Fruit fly (Drosophila melanogaster) whole organism, embryonic: Measurements from ENCODE around the gene CG43294.

Experiments
- CG10321 ChIP-seq: fragments of 200-800 bp; sonication (Bioruptor generic); IDR thresholded peaks from 2 replicates; pipeline ENCODE4 v1.3.6; 2022; ENCODE audit warnings: missing biosample characterization, missing genetic modification characterization
- CG10565 ChIP-seq: fragments of 200-800 bp; sonication (Bioruptor generic); optimal IDR thresholded peaks from 3 replicates; lab custom pipeline; 2016; ENCODE audit warnings: missing biosample characterization, mild to moderate bottlenecking, missing genetic modification characterization
- CG11695 ChIP-seq: fragments of 200-800 bp; sonication (Bioruptor generic); IDR thresholded peaks from 3 replicates; pipeline ENCODE4 v1.3.6; 2022; ENCODE audit warnings: missing biosample characterization, missing genetic modification characterization
- CG11723 ChIP-seq: fragments of 200-800 bp; sonication (Bioruptor generic); optimal IDR thresholded peaks from 2 replicates; lab custom pipeline; 2017; ENCODE audit warnings: missing biosample characterization, mild to moderate bottlenecking, missing genetic modification characterization
- CG12299 ChIP-seq: fragments of 200-800 bp; sonication (Bioruptor generic); optimal IDR thresholded peaks from 2 replicates; lab custom pipeline; 2018; ENCODE audit warnings: missing biosample characterization, mild to moderate bottlenecking, missing genetic modification characterization
- CG12744 ChIP-seq: fragments of 200-800 bp; sonication (Bioruptor generic); optimal IDR thresholded peaks from 2 replicates; lab custom pipeline; 2016; ENCODE audit warnings: missing biosample characterization, missing genetic modification characterization
- CG13123 ChIP-seq: fragments of 200-800 bp; sonication (Bioruptor generic); optimal IDR thresholded peaks from 2 replicates; lab custom pipeline; 2016; ENCODE audit warnings: missing biosample characterization, missing genetic modification characterization
- CG13296 ChIP-seq: fragments of 200-800 bp; sonication (Bioruptor generic); optimal IDR thresholded peaks from 3 replicates; lab custom pipeline; 2018; ENCODE audit warnings: missing biosample characterization, mild to moderate bottlenecking, missing genetic modification characterization
- CG14667 ChIP-seq: fragments of 200-800 bp; sonication (Bioruptor generic); IDR thresholded peaks from 2 replicates; pipeline ENCODE4 v1.3.6; 2022; ENCODE audit warnings: missing biosample characterization, missing genetic modification characterization
- CG15073 ChIP-seq: fragments of 200-800 bp; sonication (Bioruptor generic); optimal IDR thresholded peaks from 2 replicates; lab custom pipeline; 2016; ENCODE audit warnings: missing biosample characterization, missing genetic modification characterization
- CG17186 ChIP-seq: fragments of 200-800 bp; sonication (Bioruptor generic); optimal IDR thresholded peaks from 3 replicates; lab custom pipeline; 2017; ENCODE audit warnings: missing biosample characterization, missing genetic modification reagents, missing genetic modification characterization
- CG17359 ChIP-seq: fragments of 200-800 bp; sonication (Bioruptor generic); optimal IDR thresholded peaks from 3 replicates; lab custom pipeline; 2018; ENCODE audit warnings: missing biosample characterization, mild to moderate bottlenecking, missing genetic modification characterization, moderate library complexity
- CG17568 ChIP-seq: fragments of 200-800 bp; sonication (Bioruptor generic); optimal IDR thresholded peaks from 2 replicates; lab custom pipeline; 2018; ENCODE audit warnings: missing biosample characterization, mild to moderate bottlenecking, missing genetic modification characterization, moderate library complexity
- CG17829 ChIP-seq: fragments of 200-800 bp; optimal IDR thresholded peaks from 2 replicates; lab custom pipeline; 2019; ENCODE audit warnings: missing biosample characterization, mild to moderate bottlenecking, missing genetic modification characterization, moderate library complexity
- CG2129 ChIP-seq: fragments of 200-800 bp; sonication (Bioruptor generic); IDR thresholded peaks from 2 replicates; pipeline ENCODE4 v1.3.6; 2022; ENCODE audit warnings: missing biosample characterization, missing genetic modification characterization; ENCODE audit not compliant: partially characterized antibody
- CG2678 ChIP-seq: fragments of 200-800 bp; sonication (Bioruptor generic); optimal IDR thresholded peaks from 3 replicates; lab custom pipeline; 2019; ENCODE audit warnings: missing biosample characterization, mild to moderate bottlenecking, missing genetic modification characterization, moderate library complexity
- CG31388 ChIP-seq: fragments of 200-800 bp; sonication (Bioruptor generic); optimal IDR thresholded peaks from 2 replicates; lab custom pipeline; 2016; ENCODE audit warnings: missing biosample characterization, missing genetic modification characterization
- CG3163 ChIP-seq: fragments of 200-800 bp; sonication (Bioruptor generic); optimal IDR thresholded peaks from 3 replicates; lab custom pipeline; 2016; ENCODE audit warnings: missing biosample characterization, missing genetic modification characterization
- CG6272 ChIP-seq: fragments of 200-800 bp; sonication (Bioruptor generic); IDR thresholded peaks from 2 replicates; pipeline ENCODE4 v1.3.6; 2022; ENCODE audit warnings: missing biosample characterization, missing genetic modification characterization
- CG9437 ChIP-seq: fragments of 200-800 bp; sonication (Bioruptor generic); optimal IDR thresholded peaks from 2 replicates; lab custom pipeline; 2018; ENCODE audit warnings: missing biosample characterization, mild to moderate bottlenecking, missing genetic modification characterization
- CTCF ChIP-seq: fragments of 200-800 bp; sonication (Bioruptor generic); optimal IDR thresholded peaks from 2 replicates; lab custom pipeline; 2017; ENCODE audit warnings: missing biosample characterization, mild to moderate bottlenecking, missing genetic modification characterization, moderate library complexity
- D ChIP-seq, 2 experiments: fragments of 200-800 bp in 1 of 2; fragments of >200 bp in 1 of 2; sonication (Bioruptor generic) in 1 of 2; optimal IDR thresholded peaks; 2 replicates in 1 of 2; 3 replicates in 1 of 2; lab custom pipeline; 2017; ENCODE audit warnings: mild to moderate bottlenecking in 1 of 2, missing biosample characterization in 1 of 2, missing genetic modification characterization in 1 of 2, missing genetic modification reagents in 1 of 2
- D19B ChIP-seq: fragments of 200-800 bp; sonication (Bioruptor generic); optimal IDR thresholded peaks from 2 replicates; lab custom pipeline; 2017; ENCODE audit warnings: missing biosample characterization, mild to moderate bottlenecking, missing genetic modification characterization
- Dip3 ChIP-seq: fragments of 200-800 bp; sonication (Bioruptor generic); optimal IDR thresholded peaks from 3 replicates; lab custom pipeline; 2016; ENCODE audit warnings: missing biosample characterization, missing genetic modification characterization
- Dll ChIP-seq: fragments of 200-800 bp; sonication (Bioruptor generic); IDR thresholded peaks from 4 replicates; pipeline ENCODE4 v1.3.6; 2022; ENCODE audit warnings: missing biosample characterization, missing genetic modification characterization; ENCODE audit not compliant: partially characterized antibody
- Dref ChIP-seq: fragments of 200-800 bp; sonication (Bioruptor generic); IDR thresholded peaks from 2 replicates; pipeline ENCODE4 v1.3.6; 2022; ENCODE audit warnings: missing biosample characterization, missing genetic modification characterization
- E2f2 ChIP-seq: fragments of 200-800 bp; sonication (Bioruptor generic); IDR thresholded peaks from 2 replicates; pipeline ENCODE4 v1.3.6; 2022; ENCODE audit warnings: missing biosample characterization, missing genetic modification characterization
- GATAe ChIP-seq: fragments of 200-800 bp; sonication (Bioruptor generic); conservative IDR thresholded peaks from 2 replicates; pipeline ENCODE4 v1.3.6; 2022; ENCODE audit warnings: missing biosample characterization, missing genetic modification characterization
- HHEX ChIP-seq: fragments of 200-800 bp; sonication (Bioruptor generic); optimal IDR thresholded peaks from 3 replicates; lab custom pipeline; 2017; ENCODE audit warnings: missing biosample characterization, mild to moderate bottlenecking, missing genetic modification characterization, missing genetic modification reagents
- Kr ChIP-seq: fragments of 200-800 bp; sonication (Bioruptor generic); optimal IDR thresholded peaks from 2 replicates; lab custom pipeline; 2017; ENCODE audit warnings: missing biosample characterization, mild to moderate bottlenecking, missing genetic modification characterization
- Mes4 ChIP-seq: fragments of 200-800 bp; sonication (Bioruptor generic); optimal IDR thresholded peaks from 2 replicates; lab custom pipeline; 2016; ENCODE audit warnings: missing biosample characterization, missing genetic modification characterization
- NFAT ChIP-seq: fragments of 200-800 bp; sonication (Bioruptor generic); IDR thresholded peaks from 2 replicates; pipeline ENCODE4 v1.3.6; 2022; ENCODE audit warnings: missing biosample characterization, missing genetic modification characterization
- Oaz ChIP-seq: fragments of 200-800 bp; sonication (Bioruptor generic); IDR thresholded peaks from 2 replicates; pipeline ENCODE4 v1.3.6; 2022; ENCODE audit warnings: missing biosample characterization, missing genetic modification characterization
- Rfx ChIP-seq: fragments of 200-800 bp; sonication (Bioruptor generic); IDR thresholded peaks from 2 replicates; pipeline ENCODE4 v1.3.6; 2022; ENCODE audit warnings: missing biosample characterization, missing genetic modification characterization
- Scr ChIP-seq: fragments of 200-800 bp; sonication (Bioruptor generic); IDR thresholded peaks from 2 replicates; pipeline ENCODE4 v1.3.6; 2022; ENCODE audit warnings: missing biosample characterization, missing genetic modification characterization; ENCODE audit not compliant: partially characterized antibody
- Vsx1 ChIP-seq: fragments of 200-800 bp; sonication (Bioruptor generic); optimal IDR thresholded peaks from 2 replicates; lab custom pipeline; 2017; ENCODE audit warnings: missing biosample characterization, mild to moderate bottlenecking, missing genetic modification characterization, missing genetic modification reagents
- dan ChIP-seq: fragments of 200-800 bp; sonication (Bioruptor generic); IDR thresholded peaks from 2 replicates; pipeline ENCODE4 v1.3.6; 2022; ENCODE audit warnings: missing biosample characterization, missing genetic modification characterization
- emc ChIP-seq: fragments of 200-800 bp; sonication (Bioruptor generic); optimal IDR thresholded peaks from 2 replicates; lab custom pipeline; 2016; ENCODE audit warnings: missing biosample characterization, missing genetic modification characterization
- grn ChIP-seq: fragments of 200-800 bp; sonication (Bioruptor generic); optimal IDR thresholded peaks from 3 replicates; lab custom pipeline; 2017; ENCODE audit warnings: missing biosample characterization, missing genetic modification characterization
- gro ChIP-seq: fragments of 200-800 bp; sonication (Bioruptor generic); optimal IDR thresholded peaks from 2 replicates; lab custom pipeline; 2016; ENCODE audit warnings: missing biosample characterization, missing genetic modification characterization
- hkb ChIP-seq, 2 experiments: fragments of 200-800 bp in 1 of 2; fragments of >200 bp in 1 of 2; sonication (Bioruptor generic) in 1 of 2; IDR thresholded peaks in 1 of 2; optimal IDR thresholded peaks in 1 of 2; 2 replicates each; pipeline versions ENCODE4 v1.3.6 to Lab custom; 2017 to 2022; ENCODE audit warnings: missing biosample characterization in 1 of 2, missing genetic modification characterization in 1 of 2
- lab ChIP-seq: fragments of 200-800 bp; sonication (Bioruptor generic); optimal IDR thresholded peaks from 3 replicates; lab custom pipeline; 2017; ENCODE audit warnings: missing biosample characterization, missing genetic modification characterization, mild to moderate bottlenecking, moderate library complexity, missing genetic modification reagents
- lov ChIP-seq, 2 experiments: fragments of 200-800 bp in 1 of 2; fragments of >200 bp in 1 of 2; sonication (Bioruptor generic) in 1 of 2; IDR thresholded peaks in 1 of 2; optimal IDR thresholded peaks in 1 of 2; 2 replicates in 1 of 2; 3 replicates in 1 of 2; pipeline versions ENCODE4 v1.3.6 to Lab custom; 2017 to 2022; ENCODE audit warnings: missing biosample characterization in 1 of 2, missing genetic modification characterization in 1 of 2
- p53 ChIP-seq: fragments of 200-800 bp; sonication (Bioruptor generic); optimal IDR thresholded peaks from 2 replicates; lab custom pipeline; 2016; ENCODE audit warnings: missing biosample characterization, missing genetic modification characterization
- shn ChIP-seq: fragments of 200-800 bp; sonication (Bioruptor generic); optimal IDR thresholded peaks from 3 replicates; lab custom pipeline; 2016; ENCODE audit warnings: missing biosample characterization, missing genetic modification characterization
- stwl ChIP-seq: fragments of 200-800 bp; sonication (Bioruptor generic); optimal IDR thresholded peaks from 3 replicates; lab custom pipeline; 2018; ENCODE audit warnings: missing biosample characterization, mild to moderate bottlenecking, missing genetic modification characterization, moderate library complexity
- tna ChIP-seq: fragments of 200-800 bp; sonication (Bioruptor generic); IDR thresholded peaks from 2 replicates; pipeline ENCODE4 v1.3.6; 2022; ENCODE audit warnings: missing biosample characterization, missing genetic modification characterization; ENCODE audit not compliant: partially characterized antibody
- tup ChIP-seq: fragments of 200-800 bp; sonication (Bioruptor generic); optimal IDR thresholded peaks from 2 replicates; lab custom pipeline; 2016; ENCODE audit warnings: missing biosample characterization, mild to moderate bottlenecking, missing genetic modification characterization, moderate library complexity
- vnd ChIP-seq: fragments of 200-800 bp; sonication (Bioruptor generic); IDR thresholded peaks from 3 replicates; pipeline ENCODE4 v1.3.6; 2022; ENCODE audit warnings: missing biosample characterization, missing genetic modification characterization; ENCODE audit not compliant: partially characterized antibody
- zen ChIP-seq: fragments of 200-800 bp; sonication (Bioruptor generic); optimal IDR thresholded peaks from 3 replicates; lab custom pipeline; 2018; ENCODE audit warnings: missing biosample characterization, mild to moderate bottlenecking, missing genetic modification characterization, moderate library complexity

CG43294 gene

DNA sequence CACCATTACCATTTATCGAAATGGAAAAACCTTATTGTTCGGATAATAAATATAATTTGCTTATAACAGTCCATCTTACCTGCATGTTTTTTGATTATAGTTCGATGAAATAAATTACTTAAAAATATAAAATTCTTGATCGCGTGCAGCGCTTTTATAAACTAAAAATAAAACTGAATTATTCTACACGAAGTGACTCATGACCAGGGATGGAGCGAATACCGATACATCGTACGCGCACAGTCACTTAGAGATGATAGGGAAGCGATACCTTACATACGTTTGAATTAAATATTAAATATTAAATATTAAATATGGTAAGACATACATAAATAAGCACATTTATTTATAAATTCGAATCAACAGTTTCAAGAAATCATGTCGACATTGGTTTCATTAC lies 34.9 kb downstream of the CG43294 start, which contains the start of gene viaf:
Gene viaf, minus strand, starts transcription at position 220 of the 400 bp plus-strand sequence.
- TF ChIP-seq CG11695 (GFP tag; lab: Robert Waterston, UW) (no peak), CG3163 (GFP tag; lab: Kevin White, UChicago) (no peak), HHEX (GFP tag; lab: Kevin White, UChicago) (no peak), CG9437 (GFP tag; lab: Kevin White, UChicago) (no peak), D19B (GFP tag; lab: Kevin White, UChicago) (no peak), tup (GFP tag; lab: Kevin White, UChicago) (no peak), Dll (GFP tag; lab: Robert Waterston, UW) (peak; percentile 91), Scr (GFP tag; lab: Robert Waterston, UW) (peak; percentile 94), dan (GFP tag; lab: Robert Waterston, UW) (no peak), Dip3 (GFP tag; lab: Kevin White, UChicago) (no peak), CG15073 (GFP tag; lab: Kevin White, UChicago) (no peak), zen (tag; lab: Kevin White, UChicago) (peak; percentile 30), Vsx1 (GFP tag; lab: Kevin White, UChicago) (no peak), CG2678 (tag; lab: Kevin White, UChicago) (no peak), CTCF (GFP tag; lab: Kevin White, UChicago) (peak; percentile 49), CG14667 (GFP tag; lab: Robert Waterston, UW) (no peak), Mes4 (no peak), CG17359 (tag; lab: Kevin White, UChicago) (no peak), CG11723 (no peak), hkb (optimal IDR thresholded peaks at IDR 0.05; lab: Kevin White, UChicago) (no peak), hkb (GFP tag; IDR thresholded peaks at IDR 0.05; lab: Robert Waterston, UW) (peak; percentile 66), CG17186 (peak; percentile 82), E2f2 (GFP tag; lab: Robert Waterston, UW) (peak; percentile 58; the same call in 1 of the 2 replicates), Kr (no peak), tna (GFP tag; lab: Robert Waterston, UW) (peak; percentile 86), D (optimal IDR thresholded peaks at IDR 0.05; lab: Kevin White, UChicago) (no peak), D (GFP tag; optimal IDR thresholded peaks at IDR 0.05; lab: Kevin White, UChicago) (no peak), CG2129 (GFP tag; lab: Robert Waterston, UW) (peak; percentile 78), Rfx (GFP tag; lab: Robert Waterston, UW) (peak; percentile 77), grn (GFP tag; lab: Kevin White, UChicago) (no peak), CG13296 (no peak), CG13123 (GFP tag; lab: Kevin White, UChicago) (no peak), lab (GFP tag; lab: Kevin White, UChicago) (no peak), CG6272 (peak; percentile 34), CG17829 (tag; lab: Kevin White, UChicago) (peak; percentile 81), lov (optimal IDR thresholded peaks at IDR 0.05; lab: Kevin White, UChicago) (no peak), lov (GFP tag; IDR thresholded peaks at IDR 0.05; lab: Robert Waterston, UW) (no peak), emc (GFP tag; lab: Kevin White, UChicago) (no peak), stwl (tag; lab: Kevin White, UChicago) (peak; percentile 78), CG10565 (GFP tag; lab: Kevin White, UChicago) (no peak), CG12299 (tag; lab: Kevin White, UChicago) (peak; percentile 26), CG17568 (no peak), p53 (GFP tag; lab: Kevin White, UChicago) (no peak), CG10321 (no peak), gro (GFP tag; lab: Kevin White, UChicago) (no peak), shn (no peak), Dref (peak; percentile 61), CG31388 (GFP tag; lab: Kevin White, UChicago) (no peak), Oaz (GFP tag; lab: Robert Waterston, UW) (no peak), NFAT (GFP tag; lab: Robert Waterston, UW) (peak; percentile 64), GATAe (GFP tag; lab: Robert Waterston, UW) (no peak), vnd (GFP tag; lab: Robert Waterston, UW) (peak; percentile 95), CG12744 (no peak)
